Fruit fly (Drosophila melanogaster) whole organism, prepupa: Measurements from ENCODE around the gene bor.

Experiments
- Blimp-1 ChIP-seq: fragments of 200-800 bp; sonication (Bioruptor generic); optimal IDR thresholded peaks from 3 replicates; lab custom pipeline; 2017; ENCODE audit warnings: missing biosample characterization, missing genetic modification characterization, mild to moderate bottlenecking, moderate library complexity, missing genetic modification reagents
- CG10631 ChIP-seq: fragments of 200-800 bp; sonication (Bioruptor generic); optimal IDR thresholded peaks from 2 replicates; lab custom pipeline; 2016; ENCODE audit warnings: missing biosample characterization, missing genetic modification characterization
- CG10669 ChIP-seq: fragments of 200-800 bp; sonication (Bioruptor generic); optimal IDR thresholded peaks from 3 replicates; lab custom pipeline; 2018; ENCODE audit warnings: missing biosample characterization, mild to moderate bottlenecking, missing genetic modification characterization, moderate library complexity
- CG11294 ChIP-seq: fragments of 200-800 bp; sonication (Bioruptor generic); IDR thresholded peaks from 2 replicates; pipeline ENCODE4 v1.3.6; 2022; ENCODE audit warnings: missing biosample characterization, missing genetic modification characterization
- CG11762 ChIP-seq: fragments of 200-800 bp; sonication (Bioruptor generic); optimal IDR thresholded peaks from 3 replicates; lab custom pipeline; 2016; ENCODE audit warnings: missing biosample characterization, missing genetic modification characterization; ENCODE audit not compliant: insufficient read depth
- CG11902 ChIP-seq: fragments of 200-800 bp; sonication (Bioruptor generic); optimal IDR thresholded peaks from 3 replicates; lab custom pipeline; 2016; ENCODE audit warnings: missing biosample characterization, missing genetic modification characterization
- CG1621 ChIP-seq: fragments of 200-800 bp; sonication (Bioruptor generic); optimal IDR thresholded peaks from 3 replicates; lab custom pipeline; 2018; ENCODE audit warnings: missing biosample characterization, mild to moderate bottlenecking, missing genetic modification characterization
- CG3032 ChIP-seq: fragments of 200-800 bp; optimal IDR thresholded peaks from 2 replicates; lab custom pipeline; 2019; ENCODE audit warnings: missing biosample characterization, mild to moderate bottlenecking, missing genetic modification characterization, moderate library complexity
- CG31627 ChIP-seq: fragments of 200-800 bp; sonication (Bioruptor generic); optimal IDR thresholded peaks from 3 replicates; lab custom pipeline; 2016; ENCODE audit warnings: missing biosample characterization, missing genetic modification characterization
- CG32006 ChIP-seq: fragments of 200-800 bp; sonication (Bioruptor generic); optimal IDR thresholded peaks from 3 replicates; lab custom pipeline; 2017; ENCODE audit warnings: missing biosample characterization, mild to moderate bottlenecking, missing genetic modification characterization
- CG34406 ChIP-seq: fragments of 200-800 bp; sonication (Bioruptor generic); optimal IDR thresholded peaks from 3 replicates; lab custom pipeline; 2016; ENCODE audit warnings: missing biosample characterization, missing genetic modification characterization
- CG3919 ChIP-seq: fragments of 200-800 bp; sonication (Bioruptor generic); optimal IDR thresholded peaks from 3 replicates; lab custom pipeline; 2016; ENCODE audit warnings: missing biosample characterization, missing genetic modification characterization
- CG4318 ChIP-seq: fragments of 200-800 bp; sonication (Bioruptor generic); optimal IDR thresholded peaks from 3 replicates; lab custom pipeline; 2017; ENCODE audit warnings: missing biosample characterization, mild to moderate bottlenecking, missing genetic modification characterization
- CG6163 ChIP-seq: fragments of 200-800 bp; sonication (Bioruptor generic); IDR thresholded peaks from 3 replicates; pipeline ENCODE4 v1.3.6; 2022; ENCODE audit warnings: missing biosample characterization, missing genetic modification characterization
- CG6792 ChIP-seq: fragments of 200-800 bp; sonication (Bioruptor generic); optimal IDR thresholded peaks from 3 replicates; lab custom pipeline; 2016; ENCODE audit warnings: missing biosample characterization, missing genetic modification characterization
- CG6808 ChIP-seq: fragments of 200-800 bp; sonication (Bioruptor generic); optimal IDR thresholded peaks from 3 replicates; lab custom pipeline; 2017; ENCODE audit warnings: missing biosample characterization, missing genetic modification characterization, mild to moderate bottlenecking, moderate library complexity, missing genetic modification reagents
- CG6854 ChIP-seq: fragments of 200-800 bp; sonication (Bioruptor generic); optimal IDR thresholded peaks from 2 replicates; lab custom pipeline; 2017; ENCODE audit warnings: missing biosample characterization, mild to moderate bottlenecking, missing genetic modification characterization
- CG7368 ChIP-seq: fragments of 200-800 bp; sonication (Bioruptor generic); optimal IDR thresholded peaks from 3 replicates; lab custom pipeline; 2016; ENCODE audit warnings: missing biosample characterization, missing genetic modification characterization
- CG8319 ChIP-seq: fragments of 200-800 bp; sonication (Bioruptor generic); optimal IDR thresholded peaks from 3 replicates; lab custom pipeline; 2016; ENCODE audit warnings: missing biosample characterization, missing genetic modification characterization
- CG8632 ChIP-seq: fragments of 200-800 bp; sonication (Bioruptor generic); optimal IDR thresholded peaks from 3 replicates; lab custom pipeline; 2016; ENCODE audit warnings: missing biosample characterization, missing genetic modification characterization
- CG9139 ChIP-seq: fragments of 200-800 bp; sonication (Bioruptor generic); optimal IDR thresholded peaks from 3 replicates; lab custom pipeline; 2017; ENCODE audit warnings: missing biosample characterization, mild to moderate bottlenecking, missing genetic modification characterization
- Eip75B ChIP-seq: fragments of 200-800 bp; sonication (Bioruptor generic); optimal IDR thresholded peaks from 3 replicates; lab custom pipeline; 2016; ENCODE audit warnings: missing biosample characterization, missing genetic modification characterization
- Eip78C ChIP-seq: fragments of 200-800 bp; sonication (Bioruptor generic); peaks from one replicate; lab custom pipeline; 2016; ENCODE audit warnings: missing biosample characterization, missing genetic modification characterization
- Eip93F ChIP-seq: fragments of 200-800 bp; sonication (Bioruptor generic); optimal IDR thresholded peaks from 2 replicates; lab custom pipeline; 2016; ENCODE audit warnings: missing biosample characterization, mild to moderate bottlenecking, missing genetic modification characterization
- Ets21C ChIP-seq: fragments of 200-800 bp; sonication (Bioruptor generic); optimal IDR thresholded peaks from 3 replicates; lab custom pipeline; 2016; ENCODE audit warnings: missing biosample characterization, missing genetic modification characterization
- Ets96B ChIP-seq: fragments of 200-800 bp; optimal IDR thresholded peaks from 2 replicates; lab custom pipeline; 2019; ENCODE audit warnings: missing biosample characterization, mild to moderate bottlenecking, missing genetic modification characterization, moderate library complexity
- Gug ChIP-seq: fragments of 200-800 bp; sonication (Bioruptor generic); IDR thresholded peaks from 2 replicates; pipeline ENCODE4 v1.3.6; 2022; ENCODE audit warnings: missing biosample characterization, missing genetic modification characterization
- Hr38 ChIP-seq: sonication (Bioruptor generic); optimal IDR thresholded peaks from 2 replicates; lab custom pipeline; 2016; ENCODE audit warnings: missing biosample characterization, missing genetic modification characterization
- Hr39 ChIP-seq: fragments of 200-800 bp; sonication (Bioruptor generic); optimal IDR thresholded peaks from 2 replicates; lab custom pipeline; 2016; ENCODE audit warnings: missing biosample characterization, missing genetic modification characterization
- Hr4 ChIP-seq: fragments of 200-800 bp; sonication (Bioruptor generic); optimal IDR thresholded peaks from 3 replicates; lab custom pipeline; 2016; ENCODE audit warnings: missing biosample characterization, missing genetic modification characterization
- Lpt ChIP-seq: fragments of 200-800 bp; sonication (Bioruptor generic); optimal IDR thresholded peaks from 3 replicates; lab custom pipeline; 2016; ENCODE audit warnings: missing biosample characterization, missing genetic modification characterization
- OdsH ChIP-seq: fragments of 200-800 bp; sonication (Bioruptor generic); optimal IDR thresholded peaks from 3 replicates; lab custom pipeline; 2016; ENCODE audit warnings: missing biosample characterization, missing genetic modification characterization
- Smox ChIP-seq: fragments of 200-800 bp; sonication (Bioruptor generic); optimal IDR thresholded peaks from 3 replicates; lab custom pipeline; 2016; ENCODE audit warnings: missing biosample characterization, missing genetic modification characterization
- Sox102F ChIP-seq: fragments of 200-800 bp; sonication (Bioruptor generic); optimal IDR thresholded peaks from 2 replicates; lab custom pipeline; 2016; ENCODE audit warnings: missing biosample characterization, mild to moderate bottlenecking, missing genetic modification characterization
- Sox15 ChIP-seq: fragments of 200-800 bp; sonication (Bioruptor generic); optimal IDR thresholded peaks from 3 replicates; lab custom pipeline; 2016; ENCODE audit warnings: missing biosample characterization, missing genetic modification characterization
- achi ChIP-seq: fragments of 200-800 bp; sonication (Bioruptor generic); optimal IDR thresholded peaks from 3 replicates; lab custom pipeline; 2016; ENCODE audit warnings: missing biosample characterization, missing genetic modification characterization
- cyc ChIP-seq: fragments of 200-800 bp; sonication (Bioruptor generic); optimal IDR thresholded peaks from 3 replicates; lab custom pipeline; 2016; ENCODE audit warnings: missing biosample characterization, missing genetic modification characterization
- dac ChIP-seq: fragments of 200-800 bp; sonication (Bioruptor generic); optimal IDR thresholded peaks from 2 replicates; lab custom pipeline; 2017; ENCODE audit warnings: missing biosample characterization, mild to moderate bottlenecking, missing genetic modification characterization
- dsx ChIP-seq: fragments of 200-800 bp; optimal IDR thresholded peaks from 3 replicates; lab custom pipeline; 2019; ENCODE audit warnings: missing biosample characterization, mild to moderate bottlenecking, missing genetic modification characterization, moderate library complexity; ENCODE audit not compliant: poor library complexity, severe bottlenecking
- eg ChIP-seq: fragments of 200-800 bp; sonication (Bioruptor generic); IDR thresholded peaks from 3 replicates; pipeline ENCODE4 v1.3.6; 2022; ENCODE audit warnings: missing biosample characterization, missing genetic modification characterization
- esn ChIP-seq: fragments of 200-800 bp; sonication (Bioruptor generic); optimal IDR thresholded peaks from 2 replicates; lab custom pipeline; 2016; ENCODE audit warnings: missing biosample characterization, mild to moderate bottlenecking, missing genetic modification characterization, moderate library complexity
- fd59A ChIP-seq: fragments of 200-800 bp; sonication (Bioruptor generic); optimal IDR thresholded peaks from 2 replicates; lab custom pipeline; 2017; ENCODE audit warnings: missing biosample characterization, mild to moderate bottlenecking, missing genetic modification characterization, missing genetic modification reagents
- fd85E ChIP-seq: fragments of 200-800 bp; sonication (Bioruptor generic); optimal IDR thresholded peaks from 3 replicates; lab custom pipeline; 2016; ENCODE audit warnings: missing biosample characterization, missing genetic modification characterization
- fkh ChIP-seq: fragments of 200-800 bp; sonication (Bioruptor generic); optimal IDR thresholded peaks from 3 replicates; lab custom pipeline; 2017; ENCODE audit warnings: missing biosample characterization, mild to moderate bottlenecking, missing genetic modification characterization, moderate library complexity
- lz ChIP-seq: fragments of 200-800 bp; sonication (Bioruptor generic); optimal IDR thresholded peaks from 3 replicates; lab custom pipeline; 2016; ENCODE audit warnings: missing biosample characterization, missing genetic modification characterization
- net ChIP-seq: fragments of 200-800 bp; sonication (Bioruptor generic); optimal IDR thresholded peaks from 3 replicates; lab custom pipeline; 2016; ENCODE audit warnings: missing biosample characterization, missing genetic modification characterization
- salr ChIP-seq, 2 experiments: fragments of 200-800 bp; sonication (Bioruptor generic); optimal IDR thresholded peaks; 3 replicates each; lab custom pipeline; 2016 to 2018; ENCODE audit warnings: missing biosample characterization in 2 of 2, missing genetic modification characterization in 2 of 2, mild to moderate bottlenecking in 1 of 2
- spab ChIP-seq: fragments of 200-800 bp; sonication (Bioruptor generic); optimal IDR thresholded peaks from 2 replicates; lab custom pipeline; 2017; ENCODE audit warnings: missing biosample characterization, mild to moderate bottlenecking, missing genetic modification characterization, missing genetic modification reagents
- svp ChIP-seq: fragments of 200-800 bp; sonication (Bioruptor generic); peaks from one replicate; lab custom pipeline; 2016; ENCODE audit warnings: missing biosample characterization, missing genetic modification characterization
- topi ChIP-seq: fragments of 200-800 bp; sonication (Bioruptor generic); optimal IDR thresholded peaks from 3 replicates; lab custom pipeline; 2016; ENCODE audit warnings: missing biosample characterization, missing genetic modification characterization

bor gene

DNA sequence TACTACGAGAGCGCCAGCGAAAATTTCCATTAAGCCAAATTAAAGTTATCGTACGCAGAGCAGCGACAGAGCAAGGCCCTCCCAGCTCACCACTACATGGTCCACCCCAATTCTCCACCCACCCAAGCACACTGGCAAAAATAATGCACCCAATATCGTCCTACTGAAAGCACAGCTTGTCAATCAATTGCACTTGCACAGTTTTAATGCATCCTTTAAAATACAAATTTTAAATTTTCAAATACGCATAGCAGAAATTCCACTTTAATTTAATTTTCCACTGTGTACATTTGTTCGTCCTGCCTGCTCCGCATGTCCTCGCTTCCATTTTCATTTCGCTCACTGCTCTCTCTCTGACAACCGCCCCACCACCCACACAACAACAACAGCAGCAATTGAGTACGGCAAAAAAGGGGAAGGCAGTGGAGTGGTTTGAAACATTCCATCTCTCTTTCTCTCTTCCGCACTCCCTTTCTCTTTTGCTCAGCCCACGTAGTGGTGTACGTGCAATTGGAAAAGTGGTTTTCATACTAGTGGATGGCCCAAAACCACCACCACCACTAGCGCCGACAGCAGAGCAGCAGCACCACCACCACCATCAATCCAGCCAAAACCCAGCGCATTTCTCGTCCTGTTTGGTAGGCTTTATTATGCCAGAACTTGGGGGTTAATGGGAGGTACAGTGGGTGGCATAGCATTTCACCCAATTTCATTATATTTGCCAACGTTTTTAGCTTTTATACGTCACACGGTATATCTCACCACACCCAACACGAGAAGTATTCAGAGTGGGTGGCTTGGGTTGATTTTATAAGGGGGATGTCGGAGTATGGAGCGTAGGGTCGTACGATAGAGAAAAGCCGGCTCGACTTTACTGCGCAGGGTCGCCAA, 16.1 kb downstream of the bor start:
- TF ChIP-seq CG8319 (GFP tag; lab: Kevin White, UChicago) (peak; percentile 26), CG4318 (GFP tag; lab: Kevin White, UChicago) (peak; percentile 73), salr (GFP tag; optimal IDR thresholded peaks at IDR 0.05; lab: Kevin White, UChicago) (peak in 1 of 2 experiments; percentile 58), Hr4 (GFP tag; lab: Kevin White, UChicago) (peak; percentile 76), CG32006 (GFP tag; lab: Kevin White, UChicago) (peak; percentile 84), fd59A (peak; percentile 53), Eip93F (no peak), CG34406 (peak; percentile 61), dsx (GFP tag; lab: Kevin White, UChicago) (peak; percentile 13), CG11902 (GFP tag; lab: Kevin White, UChicago) (peak; percentile 66), CG3032 (tag; lab: Kevin White, UChicago) (peak; percentile 83), cyc (GFP tag; lab: Kevin White, UChicago) (peak; percentile 89), CG11294 (GFP tag; lab: Robert Waterston, UW) (peak; percentile 75), CG8632 (GFP tag; lab: Kevin White, UChicago) (peak; percentile 30), esn (GFP tag; lab: Kevin White, UChicago) (peak; percentile 67), svp (GFP tag; lab: Kevin White, UChicago) (peak; percentile 83), CG10631 (GFP tag; lab: Kevin White, UChicago) (peak; percentile 49), Eip75B (GFP tag; lab: Kevin White, UChicago) (peak; percentile 48), Eip78C (GFP tag; lab: Kevin White, UChicago) (peak; percentile 92), CG6808 (GFP tag; lab: Kevin White, UChicago) (peak; percentile 87), CG3919 (GFP tag; lab: Kevin White, UChicago) (peak; percentile 91), Hr39 (GFP tag; lab: Kevin White, UChicago) (peak; percentile 56), CG7368 (GFP tag; lab: Kevin White, UChicago) (peak; percentile 52), spab (GFP tag; lab: Kevin White, UChicago) (peak; percentile 65), dac (peak; percentile 47), fkh (GFP tag; lab: Kevin White, UChicago) (peak; percentile 47), Hr38 (GFP tag; lab: Kevin White, UChicago) (no peak), Ets21C (GFP tag; lab: Kevin White, UChicago) (peak; percentile 36), Sox102F (GFP tag; lab: Kevin White, UChicago) (peak; percentile 53), CG6163 (peak; percentile 77; the same call in 2 of the 3 replicates), CG10669 (GFP tag; lab: Kevin White, UChicago) (peak; percentile 84), CG9139 (peak; percentile 42), achi (GFP tag; lab: Kevin White, UChicago) (peak; percentile 64), fd85E (peak; percentile 56), CG6792 (GFP tag; lab: Kevin White, UChicago) (peak; percentile 33), net (peak; percentile 58), Sox15 (GFP tag; lab: Kevin White, UChicago) (peak; percentile 2), OdsH (peak; percentile 74), CG1621 (peak; percentile 16), Blimp-1 (peak; percentile 40), Lpt (GFP tag; lab: Kevin White, UChicago) (peak; percentile 86), lz (GFP tag; lab: Kevin White, UChicago) (peak; percentile 65), CG31627 (peak; percentile 57), Smox (GFP tag; lab: Kevin White, UChicago) (peak; percentile 37), Gug (peak; percentile 76), topi (GFP tag; lab: Kevin White, UChicago) (peak; percentile 77), CG11762 (GFP tag; lab: Kevin White, UChicago) (peak; percentile 81), eg (GFP tag; lab: Robert Waterston, UW) (peak; percentile 79), CG6854 (GFP tag; lab: Kevin White, UChicago) (peak; percentile 67), Ets96B (peak; percentile 70)
